Worm (Caenorhabditis elegans) whole organism, L1 larva: ENCODE results near the gene ctf-4.

Experiments
- C04F5.9 ChIP-seq: sonication (generic microtip); optimal IDR thresholded peaks from 2 replicates; lab custom pipeline; 2016; ENCODE audit warnings: missing genetic modification characterization, missing compliant biosample characterization
- blmp-1 ChIP-seq: fragments of 150-350 bp; optimal IDR thresholded peaks from 2 replicates; lab custom pipeline; 2014; ENCODE audit warnings: missing biosample characterization, missing genetic modification characterization
- ceh-82 ChIP-seq, 3 experiments: fragments of 150-350 bp in 1 of 3; sonication (generic microtip) in 2 of 3; optimal IDR thresholded peaks; 2 replicates each; lab custom pipeline; 2014 to 2017; ENCODE audit warnings: missing biosample characterization in 3 of 3, missing genetic modification characterization in 3 of 3
- fkh-10 ChIP-seq: sonication (generic microtip); optimal IDR thresholded peaks from 2 replicates; lab custom pipeline; 2017; ENCODE audit warnings: missing biosample characterization, missing genetic modification reagents, missing genetic modification characterization
- hlh-17 ChIP-seq: fragments of 200-800 bp; sonication (Bioruptor generic); optimal IDR thresholded peaks from 2 replicates; lab custom pipeline; 2018; ENCODE audit warnings: missing genetic modification characterization, mild to moderate bottlenecking, missing compliant biosample characterization, moderate library complexity, borderline replicate concordance
- hlh-4 ChIP-seq: sonication (generic microtip); optimal IDR thresholded peaks from 2 replicates; lab custom pipeline; 2016; ENCODE audit warnings: mild to moderate bottlenecking, missing genetic modification characterization, missing compliant biosample characterization
- mdl-1 ChIP-seq, 2 experiments: fragments of 150-350 bp; optimal IDR thresholded peaks; 2 replicates each; lab custom pipeline; 2014 to 2017; ENCODE audit warnings: missing biosample characterization in 2 of 2, missing genetic modification characterization in 2 of 2, inconsistent platforms in 1 of 2
- mep-1 ChIP-seq: fragments of 150-350 bp; optimal IDR thresholded peaks from 2 replicates; lab custom pipeline; 2014; ENCODE audit warnings: missing biosample characterization, missing genetic modification characterization
- nhr-12 ChIP-seq: sonication (generic microtip); optimal IDR thresholded peaks from 2 replicates; lab custom pipeline; 2017; ENCODE audit warnings: missing biosample characterization, missing genetic modification characterization
- pqm-1 ChIP-seq: sonication (generic microtip); optimal IDR thresholded peaks from 3 replicates; lab custom pipeline; 2017; ENCODE audit warnings: missing biosample characterization, missing genetic modification characterization
- sup-37 ChIP-seq: fragments of 200-800 bp; sonication (Bioruptor generic); optimal IDR thresholded peaks from 2 replicates; lab custom pipeline; 2018; ENCODE audit warnings: mild to moderate bottlenecking, missing genetic modification characterization, missing compliant biosample characterization
- xbp-1 ChIP-seq: sonication (generic microtip); optimal IDR thresholded peaks from 2 replicates; lab custom pipeline; 2016; ENCODE audit warnings: missing genetic modification characterization, missing compliant biosample characterization
- zip-4 ChIP-seq: fragments of 200-800 bp; sonication (Bioruptor generic); optimal IDR thresholded peaks from 2 replicates; lab custom pipeline; 2018; ENCODE audit warnings: mild to moderate bottlenecking, missing genetic modification characterization, moderate library complexity, missing compliant biosample characterization

Gene ctf-4

ce11 chrV:10915922-10916321, 49.4 kb downstream of the ctf-4 start (continued):
- TF ChIP-seq hlh-17 (no peak), mdl-1 (tag; optimal IDR thresholded peaks at IDR 0.05; lab: Kevin White, UChicago) (no peak), mep-1 (tag; lab: Kevin White, UChicago) (no peak), zip-4 (no peak), blmp-1 (tag; lab: Kevin White, UChicago) (no peak), hlh-4 (no peak), nhr-12 (tag; lab: Kevin White, UChicago) (no peak), C04F5.9 (no peak), pqm-1 (tag; lab: Kevin White, UChicago) (no peak), sup-37 (no peak), xbp-1 (no peak), ceh-82 (tag; optimal IDR thresholded peaks at IDR 0.05; lab: Kevin White, UChicago) (no peak), fkh-10 (no peak)
